Fruit fly (Drosophila melanogaster) whole organism, larva: ENCODE results near the gene cona.

Source experiments
- noc ChIP-seq: fragments of 200-800 bp; sonication (Bioruptor generic); optimal IDR thresholded peaks from 3 replicates; lab custom pipeline; 2019; ENCODE audit warnings: missing biosample characterization, mild to moderate bottlenecking, missing genetic modification characterization, moderate library complexity

The cona gene

DNA sequence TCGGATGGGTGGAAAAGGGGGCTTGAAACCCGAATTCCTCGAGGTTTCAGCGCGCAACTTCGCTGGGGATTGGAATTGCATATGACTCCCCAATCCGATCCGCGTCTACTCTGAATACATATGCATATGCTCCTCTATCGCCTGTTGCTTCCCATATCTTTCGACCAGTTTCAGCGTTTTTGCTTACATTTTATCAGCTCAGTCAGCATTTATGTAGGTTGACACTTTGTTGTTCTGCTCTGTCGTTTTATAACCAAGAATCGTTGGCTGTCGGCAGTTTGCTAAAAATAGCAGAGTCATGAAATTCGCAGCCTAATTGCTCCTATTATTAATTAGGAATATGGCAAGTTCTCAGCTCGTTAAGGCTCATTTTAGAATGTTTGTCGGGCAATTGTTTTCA, 10.1 kb downstream of the cona start:
- TF ChIP-seq noc (tag; lab: Kevin White, UChicago) = no peak

DNA sequence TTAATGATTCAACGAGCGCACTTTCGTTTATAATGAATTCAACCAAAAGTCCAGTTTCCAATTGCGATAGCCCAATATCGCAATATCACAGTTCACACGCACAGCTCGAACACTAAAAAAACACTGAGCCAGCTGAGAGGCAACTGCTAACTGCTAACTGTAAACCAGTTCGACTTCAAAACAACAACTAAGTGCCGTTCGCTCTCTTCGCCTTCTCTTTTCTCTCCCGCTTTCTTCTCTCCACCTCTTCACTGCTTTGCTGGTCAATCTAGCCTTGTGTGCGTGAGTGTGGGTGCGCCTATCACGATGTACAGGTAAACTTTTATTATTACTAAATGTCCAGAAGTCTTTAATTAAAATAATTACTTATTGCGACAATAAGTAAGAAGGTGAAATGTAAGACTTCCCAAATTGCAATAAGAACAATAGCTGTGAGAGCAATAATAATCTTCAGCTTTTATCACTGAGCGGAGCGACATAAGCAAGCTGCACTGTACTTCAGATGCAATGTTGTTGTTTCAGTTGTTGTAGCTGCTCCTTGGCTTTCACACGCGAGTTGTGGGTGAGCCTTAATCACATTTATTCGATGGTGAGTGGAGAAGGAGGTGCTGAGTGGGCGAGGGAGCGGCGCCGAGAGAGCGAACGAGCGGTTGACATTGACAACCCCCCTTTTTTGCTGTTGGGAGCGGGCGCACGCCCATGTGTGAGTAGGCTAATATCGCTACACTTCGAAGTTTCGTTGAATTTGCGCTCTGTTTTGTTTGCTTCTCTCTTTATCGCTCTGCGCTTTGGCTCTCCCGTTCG, 11.4 kb downstream of the cona start, which contains the start of gene Vti1b:
Gene Vti1b (plus strand): TSS at position 195 of the 804 bp plus-strand sequence.
- peak; percentile 95 for TF ChIP-seq noc (tag; lab: Kevin White, UChicago)

DNA sequence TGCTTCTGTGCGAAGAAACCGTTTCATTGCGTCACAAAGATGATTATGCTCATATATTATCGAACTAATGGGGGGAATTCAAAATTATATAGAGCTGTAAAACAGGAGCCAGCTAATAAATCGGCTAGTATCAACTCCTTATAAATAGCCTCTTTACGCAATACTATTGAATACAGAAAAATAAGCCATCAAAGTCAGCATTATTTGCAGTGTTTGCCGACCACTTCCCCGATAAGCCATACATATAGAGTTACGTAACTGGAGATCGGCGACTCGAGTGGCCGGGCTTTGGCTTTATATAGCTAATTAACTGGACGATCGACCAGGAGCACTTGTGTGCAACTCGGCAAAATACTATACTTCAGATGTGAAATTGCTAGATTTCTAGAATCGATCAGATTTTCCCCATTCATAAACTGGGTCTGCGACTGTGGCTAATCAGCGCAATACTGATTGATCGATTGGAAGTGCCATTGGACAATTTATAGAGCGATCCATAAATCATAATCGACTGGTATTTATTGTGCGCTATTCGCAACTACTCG, 12.3 kb downstream of the cona start:
- TF ChIP-seq noc (tag; lab: Kevin White, UChicago) = no peak

DNA sequence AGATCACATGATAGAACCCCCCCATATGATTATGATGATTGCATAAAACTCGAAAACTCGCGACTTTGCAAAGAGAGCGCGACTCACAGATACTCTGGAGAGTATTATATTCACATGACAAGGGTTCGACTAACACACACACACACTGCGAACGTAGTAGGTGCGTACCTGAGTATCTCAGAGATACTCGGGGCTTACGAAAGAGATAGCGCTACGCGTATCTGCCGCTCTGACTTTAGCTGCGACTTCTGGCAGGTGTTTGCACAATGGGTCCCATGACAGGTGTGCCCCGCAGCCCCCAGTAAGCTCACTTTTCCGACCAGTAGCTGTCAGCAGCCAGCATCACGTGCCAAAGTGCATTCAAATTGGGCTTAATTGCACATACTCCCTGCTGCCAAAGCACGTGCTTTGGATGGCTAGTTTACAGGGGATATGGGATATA, 12.9 kb downstream of the cona start:
- TF ChIP-seq noc (tag; lab: Kevin White, UChicago) = no peak

DNA sequence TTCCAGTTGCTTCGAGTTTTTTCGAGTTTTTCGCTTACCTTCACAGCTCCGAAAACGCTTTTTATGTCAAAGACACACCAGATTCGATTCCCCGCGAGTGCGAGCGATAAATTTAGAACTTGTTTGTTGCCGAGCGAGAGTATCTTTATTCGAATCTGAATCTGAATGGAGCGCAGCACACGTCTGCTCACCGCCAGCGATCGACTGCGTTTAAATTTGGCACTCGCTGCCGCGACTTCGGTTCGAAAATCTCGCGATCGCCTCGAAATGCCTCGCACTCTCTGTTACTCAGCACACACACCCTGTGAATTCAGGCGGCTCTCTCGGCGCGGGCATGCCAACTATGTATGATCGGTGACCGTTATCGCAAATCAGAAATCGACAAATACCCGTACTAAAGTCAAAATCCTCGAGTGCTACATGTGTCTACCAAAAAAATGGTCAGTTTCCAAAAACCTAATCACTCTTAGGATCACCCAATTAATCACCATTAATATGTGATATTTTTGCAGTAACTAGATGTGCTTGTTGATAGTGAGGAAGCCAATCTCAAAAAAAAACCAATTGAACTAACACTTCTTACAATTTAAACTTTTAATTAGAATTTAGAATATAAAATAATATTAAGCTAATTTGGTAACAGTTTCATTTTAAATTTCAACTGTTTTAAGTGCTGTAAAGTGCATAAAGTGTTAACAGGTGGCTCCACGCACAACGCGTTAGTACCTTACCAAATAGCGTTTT, 13.5 kb downstream of the cona start, which contains the start of gene Vha100-2:
Gene Vha100-2 (minus strand): TSS at position 216 of the 744 bp plus-strand sequence.
- peak; percentile 47 for TF ChIP-seq noc (tag; lab: Kevin White, UChicago)

DNA sequence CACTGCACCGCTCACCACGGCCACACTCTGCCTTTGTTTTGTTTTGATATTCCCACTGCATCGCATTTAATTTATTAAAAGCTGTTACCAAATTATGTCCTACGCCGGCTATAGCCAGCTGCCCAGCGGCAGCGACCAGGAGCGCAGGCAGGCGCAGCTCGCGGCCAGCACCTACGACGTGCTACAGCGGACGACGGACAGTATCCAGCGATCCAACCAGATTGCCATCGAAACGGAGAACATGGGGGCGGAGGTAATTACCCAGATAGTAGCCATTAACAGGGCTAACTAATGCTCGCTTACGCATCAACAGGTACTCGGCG, 14.0 kb downstream of the cona start:
- no peak for TF ChIP-seq noc (tag; lab: Kevin White, UChicago)

DNA sequence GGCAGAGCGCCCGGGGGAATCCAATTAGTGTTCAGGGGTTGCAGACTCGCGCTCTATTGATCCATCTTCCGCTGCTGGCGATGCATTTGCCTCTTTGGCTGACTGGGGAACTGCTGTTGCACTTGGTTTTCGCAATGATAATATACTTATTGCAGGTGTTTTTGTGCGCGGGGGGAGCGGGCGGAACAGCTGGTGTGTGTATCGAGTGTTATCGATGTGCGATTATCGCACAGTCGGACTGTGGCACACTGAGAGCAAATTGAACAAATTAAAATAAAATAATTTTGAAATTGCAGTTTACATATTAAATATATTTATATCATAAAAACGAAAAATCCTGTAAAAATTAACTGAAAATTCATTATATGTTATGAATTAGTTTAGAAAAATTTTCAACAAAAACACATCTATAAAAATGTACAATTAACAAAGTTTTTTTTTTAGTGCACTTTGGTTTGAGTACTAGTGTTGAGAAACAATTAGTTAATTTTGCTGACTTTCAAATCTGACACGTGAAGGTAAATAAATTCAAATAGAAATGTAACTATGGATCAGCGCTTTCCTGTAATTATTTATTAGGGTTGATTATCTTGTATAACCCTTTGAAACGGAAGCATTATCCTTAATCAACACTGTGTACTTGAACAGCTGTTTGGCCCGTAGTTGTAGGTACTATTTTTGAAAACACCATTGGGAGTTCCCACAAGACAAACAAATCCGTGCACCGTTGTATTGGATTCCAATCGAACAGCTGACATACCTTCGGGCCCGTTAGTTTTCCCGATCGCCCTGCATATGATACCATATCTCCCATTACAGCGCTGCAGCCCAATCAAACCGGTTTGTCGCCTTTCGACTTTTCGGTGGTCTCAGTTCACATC, 17.2 kb downstream of the cona start, which contains the start of the genes Wdr37 and koko:
Gene Wdr37 (minus strand): TSS at position 168 of the 881 bp plus-strand sequence.
Gene koko (plus strand): TSS at position 478 of the 881 bp plus-strand sequence.
- peak; percentile 96 for TF ChIP-seq noc (tag; lab: Kevin White, UChicago)

DNA sequence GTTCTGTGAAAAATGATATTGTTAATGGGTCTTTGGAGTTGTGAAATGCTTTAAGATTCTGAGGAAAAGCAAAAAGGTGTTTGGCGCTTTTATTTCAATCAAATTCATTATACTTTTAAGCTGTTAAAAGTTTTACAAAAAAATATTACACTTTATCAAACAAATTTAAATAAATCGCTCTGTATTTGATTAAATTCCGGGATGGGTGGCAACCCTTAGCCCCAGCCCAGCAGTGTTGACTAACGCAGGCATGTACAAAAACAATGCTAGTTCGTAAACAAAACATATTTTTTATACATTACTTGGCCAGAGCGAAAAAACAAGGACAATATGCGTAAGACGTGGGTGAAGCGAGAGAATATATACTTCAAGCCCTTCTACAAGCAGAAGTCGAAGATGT, 19.1 kb downstream of the cona start, which contains the start of gene CG7685:
Gene CG7685 (plus strand): TSS at position 228 of the 400 bp plus-strand sequence.
- peak; percentile 77 for TF ChIP-seq noc (tag; lab: Kevin White, UChicago)

DNA sequence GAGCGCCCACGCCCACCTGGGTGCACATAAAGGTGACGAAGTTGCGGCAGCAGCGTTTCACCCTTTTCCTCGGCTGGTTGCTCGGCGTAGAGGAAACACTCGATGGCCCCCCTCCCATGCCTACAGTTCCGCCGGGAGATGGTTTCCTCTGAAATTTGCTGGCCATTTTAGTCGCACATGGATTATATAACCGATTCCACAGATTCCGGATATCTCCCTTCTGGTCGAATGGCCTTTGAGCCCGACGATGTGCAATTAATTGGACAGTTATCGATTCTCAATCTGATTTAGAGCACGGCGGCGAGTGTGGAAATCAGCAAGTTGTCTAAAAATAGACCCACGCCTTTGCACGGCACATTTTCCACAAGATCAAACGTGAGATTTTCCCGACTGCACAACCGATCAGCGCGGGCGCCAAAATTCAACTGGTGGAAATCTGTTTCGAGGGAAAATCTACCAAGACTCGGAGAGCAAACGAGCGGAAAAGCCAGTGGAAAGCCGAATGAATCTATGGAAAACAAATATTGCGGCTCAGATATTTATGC, 25.6 kb downstream of the cona start, which contains the start of gene CG10864:
Gene CG10864 (minus strand): TSS at position 427 of the 545 bp plus-strand sequence.
- TF ChIP-seq noc (tag; lab: Kevin White, UChicago) = no peak

DNA sequence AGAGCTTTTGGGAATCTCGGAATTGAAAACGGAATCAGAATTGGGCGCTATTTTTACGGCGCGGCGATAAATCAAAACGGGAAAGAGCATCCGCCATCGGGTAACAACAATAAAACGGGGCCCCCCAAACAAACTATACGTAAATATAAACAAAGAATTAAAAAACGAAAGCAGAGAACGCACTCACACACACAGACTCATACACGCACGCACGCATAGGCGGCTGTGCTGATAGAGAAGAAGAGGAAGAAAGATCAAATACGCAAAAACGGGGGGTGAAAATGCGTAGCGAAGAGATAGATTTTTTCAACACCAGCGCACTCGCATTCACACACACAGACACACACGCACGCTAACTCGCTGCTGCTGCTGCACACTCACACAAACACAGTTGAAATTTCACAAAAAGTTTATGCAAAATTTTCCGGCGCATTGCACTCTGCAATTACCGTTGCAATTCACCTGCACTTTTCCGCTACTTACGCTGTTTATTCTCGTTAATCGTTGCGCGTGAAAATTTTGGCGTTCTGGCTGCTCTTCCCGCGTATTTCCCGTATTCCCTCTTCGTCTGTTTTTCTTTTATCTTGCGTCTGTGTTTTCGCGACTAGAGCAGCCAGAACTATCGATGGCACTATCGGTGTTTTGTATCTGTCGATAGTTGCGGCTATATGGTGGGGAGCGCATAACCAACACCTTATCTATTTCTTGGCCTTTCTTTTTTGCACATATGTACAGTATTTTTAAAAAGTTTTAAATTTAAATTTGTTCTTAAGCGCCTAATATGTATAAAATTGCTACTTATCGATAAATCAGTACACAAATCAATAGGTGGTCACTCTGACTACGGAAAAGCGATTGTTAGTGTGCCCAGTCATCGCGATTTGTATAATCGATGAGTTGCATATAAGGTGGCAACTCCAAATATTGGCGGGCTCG, 26.9 kb downstream of the cona start, which contains the start of gene CG31122:
Gene CG31122 (minus strand): TSS at position 596 of the 936 bp plus-strand sequence.
- TF ChIP-seq noc (tag; lab: Kevin White, UChicago) = peak; percentile 41

DNA sequence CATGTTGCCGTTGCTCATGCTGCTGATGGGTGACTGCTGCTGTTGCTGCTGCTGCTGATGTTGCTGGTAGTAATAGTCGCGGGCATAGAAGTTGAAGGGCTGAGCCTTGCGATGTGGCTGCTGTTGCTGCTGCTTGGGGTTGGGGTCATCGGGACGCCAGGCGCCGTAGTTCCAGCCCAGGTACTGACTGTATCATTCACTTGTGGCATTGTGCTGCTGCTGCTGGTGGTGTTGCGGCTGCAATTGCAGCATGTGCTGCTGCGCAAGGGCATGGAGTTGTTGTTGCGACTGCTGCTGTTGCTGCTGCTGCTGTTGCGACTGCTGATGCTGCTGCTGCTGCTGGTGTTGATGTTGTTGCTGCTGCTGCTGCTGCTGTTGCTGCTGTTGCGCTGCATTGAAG, 36.8 kb downstream of the cona start:
- no peak for TF ChIP-seq noc (tag; lab: Kevin White, UChicago)

DNA sequence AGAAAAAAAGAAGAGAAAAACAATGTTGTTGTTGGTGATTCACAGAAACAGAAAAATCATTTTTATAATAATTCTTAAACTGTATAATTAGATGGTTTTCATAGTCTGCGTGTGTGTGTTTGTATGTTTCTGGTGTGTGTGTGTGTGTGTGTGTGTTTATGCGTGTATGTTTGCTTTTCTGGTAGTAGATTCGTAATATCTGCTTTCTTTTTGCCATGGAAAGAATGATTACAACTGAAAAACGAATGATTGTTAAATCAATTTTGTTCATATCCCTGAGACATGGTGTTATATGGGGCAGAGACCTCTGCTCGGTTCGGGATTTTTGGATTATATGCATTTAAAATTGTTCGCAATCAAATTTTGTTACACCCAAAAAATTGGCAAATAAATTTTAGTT, 37.7 kb downstream of the cona start:
- TF ChIP-seq noc (tag; lab: Kevin White, UChicago) = no peak

DNA sequence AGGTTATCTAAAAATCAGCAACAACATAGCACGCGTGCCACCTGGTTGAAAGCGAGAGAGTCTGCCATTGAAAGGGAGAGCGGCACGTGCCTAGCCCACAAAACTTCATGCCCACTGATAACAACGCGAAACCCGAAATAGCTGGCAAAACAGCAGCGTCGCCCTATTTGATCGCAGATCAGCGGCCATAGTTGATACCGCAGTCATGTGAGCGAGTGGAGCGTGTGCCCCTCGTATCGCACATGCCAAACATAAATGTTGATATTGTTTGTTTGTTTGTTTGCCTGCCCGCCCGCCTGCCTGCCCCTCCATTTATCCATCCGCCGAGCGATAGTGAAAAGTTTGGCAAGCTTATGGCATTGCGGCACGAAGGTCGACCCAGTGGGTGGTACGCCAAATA, 47.3 kb downstream of the cona start:
- peak; percentile 50 for TF ChIP-seq noc (tag; lab: Kevin White, UChicago)
